Worm (Caenorhabditis elegans) whole organism, L4 larva: ENCODE results near the gene lron-13.

Experiments
- D1046.2 ChIP-seq: fragments of 200-800 bp; sonication (Bioruptor generic); IDR thresholded peaks from 2 replicates; pipeline ENCODE4 v1.3.6; 2022; ENCODE audit warnings: missing genetic modification characterization, missing compliant biosample characterization
- F10B5.3 ChIP-seq: sonication (generic microtip); optimal IDR thresholded peaks from 2 replicates; lab custom pipeline; 2016; ENCODE audit warnings: mild to moderate bottlenecking, missing genetic modification characterization, missing compliant biosample characterization
- F37D6.2 ChIP-seq: sonication (generic microtip); optimal IDR thresholded peaks from 2 replicates; lab custom pipeline; 2016; ENCODE audit warnings: mild to moderate bottlenecking, missing genetic modification characterization, missing compliant biosample characterization
- F44E2.7 ChIP-seq: fragments of 200-800 bp; sonication (Bioruptor generic); IDR thresholded peaks from 2 replicates; pipeline ENCODE4 v2.1.2; 2022; ENCODE audit warnings: missing genetic modification characterization, missing compliant biosample characterization
- R02D3.7 ChIP-seq: fragments of 150-350 bp; sonication (generic microtip); optimal IDR thresholded peaks from 3 replicates; lab custom pipeline; 2014; ENCODE audit warnings: missing biosample characterization, missing genetic modification characterization
- T20F7.1 ChIP-seq: fragments of 200-800 bp; sonication (Bioruptor generic); optimal IDR thresholded peaks from 2 replicates; lab custom pipeline; 2018; ENCODE audit warnings: mild to moderate bottlenecking, missing genetic modification characterization, missing compliant biosample characterization
- Y105C5A.15 ChIP-seq: fragments of 200-800 bp; sonication (Bioruptor generic); IDR thresholded peaks from 2 replicates; pipeline ENCODE4 v1.3.6; 2022; ENCODE audit warnings: missing genetic modification characterization, missing compliant biosample characterization
- ZK546.5 ChIP-seq, 2 experiments: sonication (generic microtip); optimal IDR thresholded peaks; 2 replicates each; lab custom pipeline; 2017; ENCODE audit warnings: missing biosample characterization in 2 of 2, missing genetic modification characterization in 2 of 2
- aha-1 ChIP-seq: fragments of 150-350 bp; peaks from one replicate; lab custom pipeline; 2014; ENCODE audit warnings: missing biosample characterization, missing genetic modification characterization
- aly-2 ChIP-seq: sonication (generic microtip); optimal IDR thresholded peaks from 2 replicates; lab custom pipeline; 2018; ENCODE audit warnings: missing biosample characterization, missing genetic modification characterization
- ama-1 ChIP-seq: fragments of 150-350 bp; optimal IDR thresholded peaks from 2 replicates; lab custom pipeline; 2014; ENCODE audit warnings: inconsistent platforms, mixed read lengths
- arid-1 ChIP-seq: fragments of 200-800 bp; sonication (Bioruptor generic); conservative IDR thresholded peaks from 2 replicates; pipeline ENCODE4 v1.3.6; 2022; ENCODE audit warnings: missing genetic modification reagents, missing genetic modification characterization, missing compliant biosample characterization
- ceh-32 ChIP-seq: sonication (generic microtip); optimal IDR thresholded peaks from 2 replicates; lab custom pipeline; 2016; ENCODE audit warnings: mild to moderate bottlenecking, missing genetic modification characterization, missing compliant biosample characterization; ENCODE audit not compliant: poor library complexity
- ceh-44 ChIP-seq: fragments of 200-800 bp; sonication (Bioruptor generic); IDR thresholded peaks from 2 replicates; pipeline ENCODE4 v1.3.6; 2022; ENCODE audit warnings: missing genetic modification reagents, missing genetic modification characterization, missing compliant biosample characterization
- ceh-62 ChIP-seq: sonication (generic microtip); optimal IDR thresholded peaks from 2 replicates; lab custom pipeline; 2017; ENCODE audit warnings: missing biosample characterization, missing genetic modification characterization
- ctbp-1 ChIP-seq: fragments of 200-800 bp; sonication (Bioruptor generic); IDR thresholded peaks from 2 replicates; pipeline ENCODE4 v1.3.6; 2022; ENCODE audit warnings: missing genetic modification reagents, missing genetic modification characterization, missing compliant biosample characterization
- daf-12 ChIP-seq: fragments of 150-350 bp; optimal IDR thresholded peaks from 2 replicates; lab custom pipeline; 2014; ENCODE audit warnings: missing biosample characterization, missing genetic modification reagents, missing genetic modification characterization
- daf-16 ChIP-seq, 3 experiments: sonication (generic microtip); optimal IDR thresholded peaks; 2 replicates each; lab custom pipeline; 2016 to 2017; ENCODE audit warnings: missing genetic modification characterization in 3 of 3, missing genetic modification reagents in 3 of 3, mild to moderate bottlenecking in 2 of 3, missing compliant biosample characterization in 2 of 3, missing biosample characterization in 1 of 3, moderate library complexity in 1 of 3
- egl-43 ChIP-seq: fragments of 200-800 bp; sonication (Bioruptor generic); IDR thresholded peaks from 2 replicates; pipeline ENCODE4 v1.3.6; 2022; ENCODE audit warnings: missing genetic modification reagents, missing genetic modification characterization, missing compliant biosample characterization
- gei-8 ChIP-seq: fragments of 200-800 bp; sonication (Bioruptor generic); optimal IDR thresholded peaks from 2 replicates; lab custom pipeline; 2018; ENCODE audit warnings: mild to moderate bottlenecking, missing genetic modification characterization, missing compliant biosample characterization
- lim-7 ChIP-seq: fragments of 200-800 bp; sonication (Bioruptor generic); IDR thresholded peaks from 2 replicates; pipeline ENCODE4 v1.3.6; 2022; ENCODE audit warnings: missing genetic modification characterization, missing compliant biosample characterization
- lin-29 ChIP-seq: fragments of 200-800 bp; sonication (Bioruptor generic); IDR thresholded peaks from 2 replicates; pipeline ENCODE4 v1.3.6; 2022; ENCODE audit warnings: missing genetic modification reagents, missing genetic modification characterization, missing compliant biosample characterization
- lin-38 ChIP-seq: fragments of 200-800 bp; sonication (Bioruptor generic); IDR thresholded peaks from 2 replicates; pipeline ENCODE4 v1.3.6; 2022; ENCODE audit warnings: missing genetic modification reagents, missing genetic modification characterization, missing compliant biosample characterization
- lin-39 ChIP-seq: fragments of 150-350 bp; optimal IDR thresholded peaks from 2 replicates; lab custom pipeline; 2014; ENCODE audit warnings: missing biosample characterization, missing genetic modification reagents, missing genetic modification characterization
- lir-3 ChIP-seq: sonication (generic microtip); optimal IDR thresholded peaks from 2 replicates; lab custom pipeline; 2016; ENCODE audit warnings: mild to moderate bottlenecking, missing genetic modification characterization, missing compliant biosample characterization
- lsy-2 ChIP-seq, 2 experiments: fragments of 150-350 bp in 1 of 2; sonication (generic microtip) in 1 of 2; optimal IDR thresholded peaks; 2 replicates each; lab custom pipeline; 2014 to 2017; ENCODE audit warnings: missing biosample characterization in 2 of 2, missing genetic modification characterization in 2 of 2
- mdl-1 ChIP-seq, 2 experiments: fragments of 150-350 bp in 1 of 2; sonication (generic microtip) in 1 of 2; optimal IDR thresholded peaks; 2 replicates each; lab custom pipeline; 2014 to 2017; ENCODE audit warnings: missing biosample characterization in 2 of 2, missing genetic modification characterization in 2 of 2
- mdt-29 ChIP-seq: fragments of 200-800 bp; sonication (Bioruptor generic); IDR thresholded peaks from 2 replicates; pipeline ENCODE4 v1.3.6; 2022; ENCODE audit warnings: missing genetic modification reagents, missing genetic modification characterization, missing compliant biosample characterization
- mep-1 ChIP-seq: fragments of 150-350 bp; sonication (generic microtip); optimal IDR thresholded peaks from 3 replicates; lab custom pipeline; 2014; ENCODE audit warnings: missing biosample characterization, missing genetic modification characterization
- mes-2 ChIP-seq: sonication (generic microtip); optimal IDR thresholded peaks from 2 replicates; lab custom pipeline; 2016; ENCODE audit warnings: missing genotype, mild to moderate bottlenecking, missing genetic modification characterization, missing compliant biosample characterization; ENCODE audit not compliant: poor library complexity, severe bottlenecking
- mxl-2 ChIP-seq: fragments of 200-800 bp; sonication (Bioruptor generic); conservative IDR thresholded peaks from 2 replicates; pipeline ENCODE4 v1.3.6; 2022; ENCODE audit warnings: missing genetic modification reagents, missing genetic modification characterization, missing compliant biosample characterization
- mxl-3 ChIP-seq: fragments of 200-800 bp; sonication (Bioruptor generic); optimal IDR thresholded peaks from 2 replicates; lab custom pipeline; 2018; ENCODE audit warnings: mild to moderate bottlenecking, missing genetic modification characterization, missing compliant biosample characterization
- nhr-111 ChIP-seq: fragments of 200-800 bp; sonication (Bioruptor generic); optimal IDR thresholded peaks from 2 replicates; lab custom pipeline; 2018; ENCODE audit warnings: mild to moderate bottlenecking, missing genetic modification characterization, missing compliant biosample characterization
- nhr-25 ChIP-seq: sonication (generic microtip); optimal IDR thresholded peaks from 2 replicates; lab custom pipeline; 2017; ENCODE audit warnings: missing genetic modification characterization, mild to moderate bottlenecking, missing compliant biosample characterization, antibody characterized with exemption, moderate library complexity, borderline replicate concordance; ENCODE audit not compliant: insufficient read depth
- nhr-41 ChIP-seq: fragments of 200-800 bp; sonication (Bioruptor generic); IDR thresholded peaks from 2 replicates; pipeline ENCODE4 v1.3.6; 2022; ENCODE audit warnings: missing genetic modification reagents, missing genetic modification characterization, missing compliant biosample characterization
- nhr-42 ChIP-seq: fragments of 200-800 bp; sonication (Bioruptor generic); IDR thresholded peaks from 2 replicates; pipeline ENCODE4 v1.3.6; 2022; ENCODE audit warnings: missing genetic modification characterization, missing compliant biosample characterization
- nhr-48 ChIP-seq: sonication (generic microtip); optimal IDR thresholded peaks from 2 replicates; lab custom pipeline; 2016; ENCODE audit warnings: mild to moderate bottlenecking, missing genetic modification characterization, missing compliant biosample characterization
- nhr-76 ChIP-seq: fragments of 150-350 bp; optimal IDR thresholded peaks from 2 replicates; lab custom pipeline; 2014; ENCODE audit warnings: missing biosample characterization, missing genetic modification characterization
- pha-4 ChIP-seq, 2 experiments: fragments of 150-350 bp in 1 of 2; fragments of 200-800 bp in 1 of 2; sonication (Bioruptor generic) in 1 of 2; IDR thresholded peaks in 1 of 2; optimal IDR thresholded peaks in 1 of 2; 2 replicates each; pipeline versions ENCODE4 v1.3.6 to Lab custom; 2014 to 2022; ENCODE audit warnings: missing genetic modification characterization in 2 of 2, missing genetic modification reagents in 2 of 2, missing biosample characterization in 1 of 2, missing compliant biosample characterization in 1 of 2
- php-3 ChIP-seq: fragments of 200-800 bp; sonication (Bioruptor generic); IDR thresholded peaks from 2 replicates; pipeline ENCODE4 v1.3.6; 2022; ENCODE audit warnings: missing genetic modification reagents, missing genetic modification characterization, missing compliant biosample characterization
- snpc-1.2 ChIP-seq: fragments of 200-800 bp; sonication (Bioruptor generic); IDR thresholded peaks from 2 replicates; pipeline ENCODE4 v1.3.6; 2022; ENCODE audit warnings: missing genetic modification reagents, missing genetic modification characterization, missing compliant biosample characterization
- snpc-4 ChIP-seq: fragments of 150-350 bp; optimal IDR thresholded peaks from 2 replicates; lab custom pipeline; 2014; ENCODE audit warnings: missing biosample characterization, missing genetic modification characterization
- spr-3 ChIP-seq: fragments of 200-800 bp; sonication (Bioruptor generic); optimal IDR thresholded peaks from 2 replicates; lab custom pipeline; 2018; ENCODE audit warnings: mild to moderate bottlenecking, missing genetic modification characterization, missing compliant biosample characterization
- tag-97 ChIP-seq: fragments of 200-800 bp; sonication (Bioruptor generic); IDR thresholded peaks from 2 replicates; pipeline ENCODE4 v1.3.6; 2022; ENCODE audit warnings: missing genetic modification characterization, missing compliant biosample characterization
- unc-130 ChIP-seq: sonication (generic microtip); optimal IDR thresholded peaks from 2 replicates; lab custom pipeline; 2016; ENCODE audit warnings: missing genetic modification reagents, missing genetic modification characterization, missing compliant biosample characterization
- unc-39 ChIP-seq: sonication (generic microtip); optimal IDR thresholded peaks from 2 replicates; lab custom pipeline; 2017; ENCODE audit warnings: missing biosample characterization, missing genetic modification characterization
- zfp-2 ChIP-seq: sonication (generic microtip); optimal IDR thresholded peaks from 2 replicates; lab custom pipeline; 2016; ENCODE audit warnings: mild to moderate bottlenecking, missing genetic modification characterization, missing compliant biosample characterization
- zfp-3 ChIP-seq: fragments of 200-800 bp; sonication (Bioruptor generic); conservative IDR thresholded peaks from 2 replicates; pipeline ENCODE4 v1.3.6; 2022; ENCODE audit warnings: missing genetic modification reagents, missing genetic modification characterization, missing compliant biosample characterization
- zip-11 ChIP-seq: fragments of 200-800 bp; sonication (Bioruptor generic); IDR thresholded peaks from 2 replicates; pipeline ENCODE4 v1.3.6; 2022; ENCODE audit warnings: missing genetic modification characterization, missing compliant biosample characterization
- ztf-11 ChIP-seq: fragments of 150-350 bp; optimal IDR thresholded peaks from 2 replicates; lab custom pipeline; 2014; ENCODE audit warnings: missing biosample characterization, missing genetic modification characterization
- ztf-7 ChIP-seq: fragments of 150-350 bp; optimal IDR thresholded peaks from 2 replicates; lab custom pipeline; 2014; ENCODE audit warnings: missing biosample characterization, missing genetic modification characterization

The lron-13 gene

ce11 chrIII:13564929-13565328, 37.7 kb downstream of the lron-13 start, which contains the start of gene aldo-1 (continued):
- TF ChIP-seq unc-130 (GFP tag; lab: Kevin White, UChicago): no peak
- no peak for TF ChIP-seq ceh-44 (GFP tag; lab: Robert Waterston, UW)
- no peak for TF ChIP-seq pha-4 (GFP tag; IDR thresholded peaks at IDR 0.05; lab: Robert Waterston, UW)
- no peak for TF ChIP-seq pha-4 (tag; optimal IDR thresholded peaks at IDR 0.05; lab: Kevin White, UChicago)
- no peak for TF ChIP-seq zfp-2 (tag; lab: Kevin White, UChicago)
- no peak for TF ChIP-seq mxl-3 (GFP tag; lab: Kevin White, UChicago)
- TF ChIP-seq gei-8: no peak
- no peak for TF ChIP-seq ztf-7 (tag; lab: Kevin White, UChicago)
- TF ChIP-seq D1046.2 (GFP tag; lab: Robert Waterston, UW): no peak
- TF ChIP-seq ceh-32: no peak
- TF ChIP-seq nhr-48: no peak
- TF ChIP-seq lin-38 (GFP tag; lab: Robert Waterston, UW): no peak
- no peak for TF ChIP-seq daf-12 (tag; lab: Kevin White, UChicago)
- TF ChIP-seq mes-2 (tag; lab: Kevin White, UChicago): no peak
- TF ChIP-seq mdt-29: no peak
- TF ChIP-seq ctbp-1 (GFP tag; lab: Robert Waterston, UW): 0 out of 2 replicates have a peak, but pooled peaks have one; percentile 64
- TF ChIP-seq ama-1: no peak
- no peak for TF ChIP-seq snpc-1.2 (GFP tag; lab: Robert Waterston, UW)
- TF ChIP-seq lir-3 (tag; lab: Kevin White, UChicago): no peak
- TF ChIP-seq R02D3.7 (tag; lab: Kevin White, UChicago): no peak
- no peak for TF ChIP-seq Y105C5A.15 (GFP tag; lab: Robert Waterston, UW)
- no peak for TF ChIP-seq aly-2 (tag; lab: Kevin White, UChicago)
- TF ChIP-seq tag-97: no peak
- peak; percentile 28 for TF ChIP-seq F37D6.2 (tag; lab: Kevin White, UChicago)
- no peak for TF ChIP-seq lim-7 (GFP tag; lab: Robert Waterston, UW)
- no peak for TF ChIP-seq zfp-3 (GFP tag; lab: Robert Waterston, UW)
- no peak for TF ChIP-seq mxl-2 (GFP tag; lab: Robert Waterston, UW)
- no peak for TF ChIP-seq php-3 (GFP tag; lab: Robert Waterston, UW)
- peak; percentile 48 for TF ChIP-seq mep-1
- no peak for TF ChIP-seq snpc-4 (tag; lab: Kevin White, UChicago)
- TF ChIP-seq lin-29 (GFP tag; lab: Robert Waterston, UW): no peak
- no peak for TF ChIP-seq F10B5.3
- no peak for TF ChIP-seq nhr-25 (tag; lab: Kevin White, UChicago)
- peak; percentile 92 for TF ChIP-seq aha-1
- no peak for TF ChIP-seq spr-3 (GFP tag; lab: Kevin White, UChicago)
- TF ChIP-seq zip-11: no peak
- no peak for TF ChIP-seq F44E2.7
- TF ChIP-seq ztf-11 (tag; lab: Kevin White, UChicago): no peak
- TF ChIP-seq mdl-1 (tag; optimal IDR thresholded peaks at IDR 0.05; lab: Kevin White, UChicago): peak in 1 of 2 experiments; percentile 13
- 0 out of 2 replicates have a peak, but pooled peaks have one; percentile 19 for TF ChIP-seq arid-1 (GFP tag; lab: Robert Waterston, UW)
- TF ChIP-seq daf-16 (GFP tag; optimal IDR thresholded peaks at IDR 0.05; lab: Kevin White, UChicago): peak in 1 of 2 experiments; percentile 34
- no peak for TF ChIP-seq daf-16 (tag; optimal IDR thresholded peaks at IDR 0.05; lab: Kevin White, UChicago)
- TF ChIP-seq nhr-42 (GFP tag; lab: Robert Waterston, UW): no peak
- TF ChIP-seq T20F7.1 (GFP tag; lab: Kevin White, UChicago): no peak
- no peak for TF ChIP-seq nhr-41 (GFP tag; lab: Robert Waterston, UW)
- peak in 1 of 2 experiments; percentile 53 for TF ChIP-seq lsy-2 (tag; optimal IDR thresholded peaks at IDR 0.05; lab: Kevin White, UChicago)
- TF ChIP-seq egl-43 (GFP tag; lab: Robert Waterston, UW): no peak
- no peak for TF ChIP-seq unc-39
- no peak for TF ChIP-seq nhr-76 (tag; lab: Kevin White, UChicago)
- TF ChIP-seq lin-39 (tag; lab: Kevin White, UChicago): no peak
- TF ChIP-seq nhr-111 (GFP tag; lab: Kevin White, UChicago): no peak
- TF ChIP-seq ceh-62: no peak
- TF ChIP-seq ZK546.5 (tag; optimal IDR thresholded peaks at IDR 0.05; lab: Kevin White, UChicago): no peak
